Fruit fly (Drosophila melanogaster): ENCODE results near the gene CG12395.

CG12395 gene

dm6 chrX:16105715-16106114 is 43.0 kb upstream of the CG12395 start (continued):
- no peak for TF ChIP-seq CG9727 (GFP tag; optimal IDR thresholded peaks at IDR 0.05)
- peak; percentile 80 for TF ChIP-seq sens (GFP tag)
- TF ChIP-seq emc (GFP tag; optimal IDR thresholded peaks at IDR 0.05): no peak
- no peak for TF ChIP-seq CG7745 (tag; optimal IDR thresholded peaks at IDR 0.05)
- TF ChIP-seq onecut (GFP tag; IDR thresholded peaks at IDR 0.05): peak; percentile 51
- no peak for TF ChIP-seq CG1832 (GFP tag; optimal IDR thresholded peaks at IDR 0.05)
- no peak for TF ChIP-seq CG4820 (GFP tag; optimal IDR thresholded peaks at IDR 0.05)
- TF ChIP-seq C15 (GFP tag; IDR thresholded peaks at IDR 0.05): no peak
- peak; percentile 36; the same call in 1 of the 2 replicates for TF ChIP-seq Rx (GFP tag; IDR thresholded peaks at IDR 0.05)
- TF ChIP-seq sc (optimal IDR thresholded peaks at IDR 0.05): no peak
- no peak for TF ChIP-seq sc (GFP tag; optimal IDR thresholded peaks at IDR 0.05)
- no peak for TF ChIP-seq prd (optimal IDR thresholded peaks at IDR 0.05)
- peak; percentile 51; the same call in 2 of the 3 replicates for TF ChIP-seq prd (GFP tag; IDR thresholded peaks at IDR 0.05)
- TF ChIP-seq eyg (GFP tag; optimal IDR thresholded peaks at IDR 0.05): no peak
- TF ChIP-seq CTCF (GFP tag; optimal IDR thresholded peaks at IDR 0.05): peak; percentile 98
- TF ChIP-seq rib (GFP tag; IDR thresholded peaks at IDR 0.05): 0 out of 2 replicates have a peak, but pooled peaks have one; percentile 18
- TF ChIP-seq CG12236 (GFP tag; optimal IDR thresholded peaks at IDR 0.05): no peak
- peak; percentile 23 for TF ChIP-seq CG2120 (GFP tag; optimal IDR thresholded peaks at IDR 0.05)
- TF ChIP-seq ac (GFP tag; optimal IDR thresholded peaks at IDR 0.05): no peak
- peak; percentile 33 for TF ChIP-seq exex (tag; optimal IDR thresholded peaks at IDR 0.05)
- TF ChIP-seq tll (GFP tag; optimal IDR thresholded peaks at IDR 0.05): no peak
- TF ChIP-seq CG4707 (GFP tag; optimal IDR thresholded peaks at IDR 0.05): no peak
- no peak for TF ChIP-seq tx (GFP tag; optimal IDR thresholded peaks at IDR 0.05)
- no peak for TF ChIP-seq CG30020 (tag; optimal IDR thresholded peaks at IDR 0.05)
- peak; percentile 5 for TF ChIP-seq sd (tag; optimal IDR thresholded peaks at IDR 0.05)
- no peak for TF ChIP-seq CG31441 (GFP tag; IDR thresholded peaks at IDR 0.05)
- no peak for TF ChIP-seq fd96Cb (tag; optimal IDR thresholded peaks at IDR 0.05)
- TF ChIP-seq pfk (GFP tag; optimal IDR thresholded peaks at IDR 0.05): no peak
- TF ChIP-seq CG33213 (GFP tag; optimal IDR thresholded peaks at IDR 0.05): peak; percentile 47
- no peak for TF ChIP-seq CG14050 (GFP tag; IDR thresholded peaks at IDR 0.05)
- no peak for TF ChIP-seq pan (optimal IDR thresholded peaks at IDR 0.05)
- TF ChIP-seq pan (GFP tag; optimal IDR thresholded peaks at IDR 0.05 in 1 of 2, IDR thresholded peaks at IDR 0.05 in 1 of 2): peak in 1 of 2 experiments; percentile 46
- TF ChIP-seq zen2 (GFP tag; IDR thresholded peaks at IDR 0.05; ENCODE audit: partially characterized antibody): no peak
- no peak for TF ChIP-seq MESR4 (GFP tag; optimal IDR thresholded peaks at IDR 0.05)
- TF ChIP-seq sug (tag; optimal IDR thresholded peaks at IDR 0.05): no peak
- TF ChIP-seq CG11085 (GFP tag; IDR thresholded peaks at IDR 0.05): peak; percentile 62
- no peak for TF ChIP-seq Jarid2 (GFP tag; optimal IDR thresholded peaks at IDR 0.05)
- 0 out of 2 replicates have a peak, but pooled peaks have one; percentile 15 for TF ChIP-seq danr (GFP tag; IDR thresholded peaks at IDR 0.05)
- TF ChIP-seq fru (optimal IDR thresholded peaks at IDR 0.05): no peak
- no peak for TF ChIP-seq Max (GFP tag; optimal IDR thresholded peaks at IDR 0.05)
- TF ChIP-seq Xbp1 (GFP tag; optimal IDR thresholded peaks at IDR 0.05): peak; percentile 63
- TF ChIP-seq D (optimal IDR thresholded peaks at IDR 0.05): no peak
- TF ChIP-seq D (GFP tag; optimal IDR thresholded peaks at IDR 0.05): no peak
- peak; percentile 0 for TF ChIP-seq Chrac-16 (GFP tag; optimal IDR thresholded peaks at IDR 0.05)
- TF ChIP-seq stwl (tag; optimal IDR thresholded peaks at IDR 0.05): peak; percentile 31
- peak; percentile 12 for TF ChIP-seq ind (GFP tag; optimal IDR thresholded peaks at IDR 0.05)
- TF ChIP-seq otp (GFP tag; IDR thresholded peaks at IDR 0.05): no peak
- TF ChIP-seq ken (GFP tag; IDR thresholded peaks at IDR 0.05): 0 out of 3 replicates have a peak, but pooled peaks have one; percentile 35
- no peak for TF ChIP-seq CG12219 (GFP tag; optimal IDR thresholded peaks at IDR 0.05)
- no peak for TF ChIP-seq CG10147 (GFP tag; optimal IDR thresholded peaks at IDR 0.05)
- no peak for TF ChIP-seq nerfin-2 (GFP tag; IDR thresholded peaks at IDR 0.05; ENCODE audit: partially characterized antibody)
- TF ChIP-seq CG12391 (tag; optimal IDR thresholded peaks at IDR 0.05): no peak
- TF ChIP-seq CG16863 (GFP tag; optimal IDR thresholded peaks at IDR 0.05): no peak
